Worm (Caenorhabditis elegans): ENCODE data around the gene M70.1.
"Not testable (repeated sequence)": the region's sequence is repeated elsewhere in the genome, so short reads cannot be mapped to it uniquely, and the experiment has no call there.

DNA sequence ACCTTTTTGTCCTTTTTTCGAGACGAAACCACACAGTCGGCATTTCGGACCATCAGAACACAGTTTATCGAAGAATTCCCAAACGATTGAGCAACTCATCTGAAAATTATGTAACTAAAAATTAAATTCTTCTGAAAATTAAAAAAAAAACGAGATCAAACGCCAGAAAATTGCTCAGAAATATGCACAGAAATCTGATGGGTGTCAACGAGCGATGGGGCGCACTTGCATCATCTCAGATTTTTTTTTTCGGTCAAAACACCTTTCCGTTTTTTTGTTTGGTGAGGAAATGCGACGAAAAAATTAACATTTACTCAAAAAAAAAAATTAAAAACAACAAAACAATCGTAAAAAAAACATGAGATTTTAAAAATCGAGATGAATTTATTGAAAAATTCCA, 28.9 kb upstream of the M70.1 start, which contains the start of gene T04C4.3:
- TF ChIP-seq nhr-21, ceh-16 (tag; optimal IDR thresholded peaks at IDR 0.05): not testable (repeated sequence)

Measured in whole organism, L2 larva.